Fruit fly (Drosophila melanogaster): Measurements from ENCODE around the gene CG1421.

- TF ChIP-seq fru (GFP tag; optimal IDR thresholded peaks at IDR 0.05) = no peak
- no peak for TF ChIP-seq lola (GFP tag; optimal IDR thresholded peaks at IDR 0.05)
- no peak for TF ChIP-seq Abd-B (GFP tag; optimal IDR thresholded peaks at IDR 0.05)
- TF ChIP-seq Rel (GFP tag; optimal IDR thresholded peaks at IDR 0.05) = no peak
- no peak for TF ChIP-seq Rel (tag; optimal IDR thresholded peaks at IDR 0.05)
- no peak for TF ChIP-seq tai (GFP tag; optimal IDR thresholded peaks at IDR 0.05)
- no peak for TF ChIP-seq psq (GFP tag; optimal IDR thresholded peaks at IDR 0.05)
- TF ChIP-seq OdsH (GFP tag; optimal IDR thresholded peaks at IDR 0.05) = no peak
- TF ChIP-seq br (GFP tag; optimal IDR thresholded peaks at IDR 0.05) = no peak
- no peak for TF ChIP-seq usp (GFP tag; optimal IDR thresholded peaks at IDR 0.05)
- no peak for TF ChIP-seq Mio (GFP tag; optimal IDR thresholded peaks at IDR 0.05)
These were observed 15.2 kb upstream of the CG1421 start for dm6 chr2L:21887582-21887981.

Data from whole organism, wandering third instar larva.